Worm (Caenorhabditis elegans) whole organism, young adult: ENCODE measurements around the gene tra-2.
A peak's percentile ranks its signal among the peaks of the same experiment; 100 is the strongest.

Experiments used
- B0019.2 ChIP-seq: fragments of 200-800 bp; sonication (Bioruptor generic); conservative IDR thresholded peaks from 2 replicates; pipeline ENCODE4 v1.3.6; 2022; ENCODE audit warnings: missing genetic modification reagents, missing genetic modification characterization, missing compliant biosample characterization
- C17E4.6 ChIP-seq: fragments of 200-800 bp; sonication (Bioruptor generic); IDR thresholded peaks from 2 replicates; pipeline ENCODE4 v1.3.6; 2022; ENCODE audit warnings: missing genetic modification reagents, missing genetic modification characterization, missing compliant biosample characterization
- F23B12.7 ChIP-seq: sonication (generic microtip); optimal IDR thresholded peaks from 2 replicates; lab custom pipeline; 2017; ENCODE audit warnings: missing genetic modification characterization, mild to moderate bottlenecking, missing compliant biosample characterization, antibody characterized with exemption, moderate library complexity; ENCODE audit not compliant: insufficient read depth
- F33H1.4 ChIP-seq: fragments of 200-800 bp; sonication (Bioruptor generic); IDR thresholded peaks from 2 replicates; pipeline ENCODE4 v1.3.6; 2022; ENCODE audit warnings: missing genetic modification reagents, missing genetic modification characterization, missing compliant biosample characterization
- F39B2.1 ChIP-seq: fragments of 200-800 bp; sonication (Bioruptor generic); IDR thresholded peaks from 2 replicates; pipeline ENCODE4 v1.3.6; 2022; ENCODE audit warnings: missing genetic modification reagents, missing genetic modification characterization, missing compliant biosample characterization
- F52B5.7 ChIP-seq: sonication (generic microtip); optimal IDR thresholded peaks from 2 replicates; lab custom pipeline; 2016; ENCODE audit warnings: mild to moderate bottlenecking, missing genetic modification characterization, missing compliant biosample characterization
- K11D2.4 ChIP-seq: fragments of 200-800 bp; sonication (Bioruptor generic); IDR thresholded peaks from 2 replicates; pipeline ENCODE4 v1.3.6; 2022; ENCODE audit warnings: missing genetic modification reagents, missing genetic modification characterization, missing compliant biosample characterization
- T26A5.8 ChIP-seq: sonication (generic microtip); optimal IDR thresholded peaks from 2 replicates; lab custom pipeline; 2016; ENCODE audit warnings: missing genetic modification characterization, missing compliant biosample characterization
- Y53G8AR.9 ChIP-seq: fragments of 200-800 bp; sonication (Bioruptor generic); conservative IDR thresholded peaks from 2 replicates; pipeline ENCODE4 v1.3.6; 2022; ENCODE audit warnings: missing genetic modification reagents, missing genetic modification characterization, missing compliant biosample characterization
- Y56A3A.18 ChIP-seq: fragments of 200-800 bp; sonication (Bioruptor generic); IDR thresholded peaks from 2 replicates; pipeline ENCODE4 v1.3.6; 2022; ENCODE audit warnings: missing genetic modification reagents, missing genetic modification characterization, missing compliant biosample characterization
- Y95B8A.8 ChIP-seq: fragments of 200-800 bp; sonication (Bioruptor generic); IDR thresholded peaks from 2 replicates; pipeline ENCODE4 v1.3.6; 2022; ENCODE audit warnings: missing genetic modification reagents, missing genetic modification characterization, missing compliant biosample characterization
- akir-1 ChIP-seq: fragments of 200-800 bp; sonication (Bioruptor generic); optimal IDR thresholded peaks from 2 replicates; lab custom pipeline; 2018; ENCODE audit warnings: mild to moderate bottlenecking, missing genetic modification characterization, moderate library complexity, missing compliant biosample characterization
- athp-1 ChIP-seq: sonication (generic microtip); optimal IDR thresholded peaks from 2 replicates; lab custom pipeline; 2017; ENCODE audit warnings: mild to moderate bottlenecking, missing genetic modification characterization, missing compliant biosample characterization
- attf-3 ChIP-seq: fragments of 200-800 bp; sonication (Bioruptor generic); conservative IDR thresholded peaks from 2 replicates; pipeline ENCODE4 v1.3.6; 2022; ENCODE audit warnings: missing genetic modification reagents, missing genetic modification characterization, missing compliant biosample characterization
- attf-6 ChIP-seq: fragments of 200-800 bp; sonication (Bioruptor generic); IDR thresholded peaks from 2 replicates; pipeline ENCODE4 v1.3.6; 2022; ENCODE audit warnings: missing genetic modification reagents, missing genetic modification characterization, missing compliant biosample characterization
- bed-1 ChIP-seq: fragments of 200-800 bp; sonication (Bioruptor generic); IDR thresholded peaks from 2 replicates; pipeline ENCODE4 v1.3.6; 2022; ENCODE audit warnings: missing genetic modification reagents, missing genetic modification characterization, missing compliant biosample characterization
- ceh-27 ChIP-seq: fragments of 200-800 bp; sonication (Bioruptor generic); optimal IDR thresholded peaks from 2 replicates; lab custom pipeline; 2018; ENCODE audit warnings: mild to moderate bottlenecking, missing genetic modification characterization, moderate library complexity, missing compliant biosample characterization
- ceh-40 ChIP-seq: fragments of 200-800 bp; sonication (Bioruptor generic); IDR thresholded peaks from 2 replicates; pipeline ENCODE4 v1.3.6; 2022; ENCODE audit warnings: missing genetic modification characterization, missing compliant biosample characterization
- ceh-58 ChIP-seq: fragments of 200-800 bp; sonication (Bioruptor generic); IDR thresholded peaks from 2 replicates; pipeline ENCODE4 v1.3.6; 2022; ENCODE audit warnings: missing genetic modification characterization, missing compliant biosample characterization
- ceh-79 ChIP-seq: sonication (generic microtip); optimal IDR thresholded peaks from 2 replicates; lab custom pipeline; 2017; ENCODE audit warnings: mild to moderate bottlenecking, missing genetic modification characterization, missing compliant biosample characterization
- chd-7 ChIP-seq: sonication (generic microtip); optimal IDR thresholded peaks from 2 replicates; lab custom pipeline; 2016; ENCODE audit warnings: mild to moderate bottlenecking, missing genetic modification characterization, moderate library complexity, missing compliant biosample characterization
- die-1 ChIP-seq: sonication (generic microtip); optimal IDR thresholded peaks from 2 replicates; lab custom pipeline; 2016; ENCODE audit warnings: missing genotype, mild to moderate bottlenecking, missing genetic modification characterization, missing compliant biosample characterization
- egrh-3 ChIP-seq: fragments of 200-800 bp; sonication (Bioruptor generic); IDR thresholded peaks from 2 replicates; pipeline ENCODE4 v1.3.6; 2022; ENCODE audit warnings: missing genetic modification reagents, missing genetic modification characterization, missing compliant biosample characterization
- ekl-4 ChIP-seq: fragments of 200-800 bp; sonication (Bioruptor generic); IDR thresholded peaks from 2 replicates; pipeline ENCODE4 v1.3.6; 2022; ENCODE audit warnings: missing genetic modification reagents, missing genetic modification characterization, missing compliant biosample characterization
- him-1 ChIP-seq: sonication (generic microtip); optimal IDR thresholded peaks from 2 replicates; lab custom pipeline; 2016; ENCODE audit warnings: missing genotype, missing genetic modification reagents, missing genetic modification characterization, missing compliant biosample characterization
- hmg-20 ChIP-seq: fragments of 200-800 bp; sonication (Bioruptor generic); IDR thresholded peaks from 2 replicates; pipeline ENCODE4 v1.3.6; 2022; ENCODE audit warnings: missing genetic modification reagents, missing genetic modification characterization, missing compliant biosample characterization
- hrde-1 ChIP-seq: sonication (generic microtip); optimal IDR thresholded peaks from 2 replicates; lab custom pipeline; 2016; ENCODE audit warnings: missing genetic modification characterization, mild to moderate bottlenecking, missing compliant biosample characterization, moderate library complexity, missing genotype, missing genetic modification reagents, borderline replicate concordance
- let-607 ChIP-seq, 2 experiments: fragments of 200-800 bp in 1 of 2; sonication (Bioruptor generic) in 1 of 2; sonication (generic microtip) in 1 of 2; optimal IDR thresholded peaks; 2 replicates each; lab custom pipeline; 2016 to 2018; ENCODE audit warnings: mild to moderate bottlenecking in 2 of 2, missing compliant biosample characterization in 2 of 2, missing genetic modification characterization in 2 of 2, moderate library complexity in 2 of 2, missing genotype in 1 of 2
- lin-26 ChIP-seq: fragments of 200-800 bp; sonication (Bioruptor generic); IDR thresholded peaks from 2 replicates; pipeline ENCODE4 v1.3.6; 2022; ENCODE audit warnings: missing genetic modification reagents, missing genetic modification characterization, missing compliant biosample characterization
- lin-54 ChIP-seq: fragments of 200-800 bp; sonication (Bioruptor generic); optimal IDR thresholded peaks from 2 replicates; lab custom pipeline; 2018; ENCODE audit warnings: mild to moderate bottlenecking, missing genetic modification characterization, missing compliant biosample characterization
- lir-1 ChIP-seq: fragments of 200-800 bp; sonication (Bioruptor generic); conservative IDR thresholded peaks from 2 replicates; pipeline ENCODE4 v1.3.6; 2022; ENCODE audit warnings: missing genetic modification reagents, missing genetic modification characterization, missing compliant biosample characterization
- lsl-1 ChIP-seq: fragments of 200-800 bp; sonication (Bioruptor generic); optimal IDR thresholded peaks from 2 replicates; lab custom pipeline; 2018; ENCODE audit warnings: mild to moderate bottlenecking, missing genetic modification characterization, moderate library complexity, missing compliant biosample characterization
- madf-3 ChIP-seq: fragments of 200-800 bp; sonication (Bioruptor generic); IDR thresholded peaks from 2 replicates; pipeline ENCODE4 v1.3.6; 2022; ENCODE audit warnings: missing genetic modification reagents, missing genetic modification characterization, missing compliant biosample characterization
- nhr-120 ChIP-seq: fragments of 200-800 bp; sonication (Bioruptor generic); IDR thresholded peaks from 2 replicates; pipeline ENCODE4 v1.3.6; 2022; ENCODE audit warnings: missing genetic modification characterization, missing compliant biosample characterization
- nhr-90 ChIP-seq: sonication (generic microtip); optimal IDR thresholded peaks from 2 replicates; lab custom pipeline; 2016; ENCODE audit warnings: missing genotype, mild to moderate bottlenecking, missing genetic modification characterization, missing compliant biosample characterization
- pha-4 ChIP-seq: fragments of 150-350 bp; sonication (generic microtip); optimal IDR thresholded peaks from 2 replicates; lab custom pipeline; 2014; ENCODE audit warnings: missing biosample characterization, missing genetic modification reagents, missing genetic modification characterization
- repo-1 ChIP-seq: sonication (generic microtip); optimal IDR thresholded peaks from 2 replicates; lab custom pipeline; 2017; ENCODE audit warnings: mild to moderate bottlenecking, missing genetic modification characterization, missing compliant biosample characterization
- rpc-1 ChIP-seq, 2 experiments: fragments of 150-350 bp in 1 of 2; sonication (generic microtip) in 1 of 2; optimal IDR thresholded peaks; 2 replicates each; lab custom pipeline; 2014 to 2018; ENCODE audit warnings: missing biosample characterization in 1 of 2, missing genetic modification characterization in 1 of 2, missing genetic modification reagents in 1 of 2, missing genotype in 1 of 2
- sdz-38 ChIP-seq: sonication (generic microtip); optimal IDR thresholded peaks from 2 replicates; lab custom pipeline; 2016; ENCODE audit warnings: missing genotype, missing genetic modification characterization, missing compliant biosample characterization
- sea-2 ChIP-seq: fragments of 200-800 bp; sonication (Bioruptor generic); IDR thresholded peaks from 2 replicates; pipeline ENCODE4 v1.3.6; 2022; ENCODE audit warnings: missing genetic modification characterization, missing compliant biosample characterization
- snpc-1.3 ChIP-seq: sonication (generic microtip); optimal IDR thresholded peaks from 2 replicates; lab custom pipeline; 2017; ENCODE audit warnings: missing genetic modification characterization, mild to moderate bottlenecking, missing compliant biosample characterization, antibody characterized with exemption, moderate library complexity, missing genotype, missing genetic modification reagents; ENCODE audit not compliant: insufficient read depth
- snpc-3.4 ChIP-seq: sonication (generic microtip); optimal IDR thresholded peaks from 2 replicates; lab custom pipeline; 2017; ENCODE audit warnings: missing genetic modification characterization, mild to moderate bottlenecking, missing compliant biosample characterization, antibody characterized with exemption, moderate library complexity, missing genotype, missing genetic modification reagents
- snpc-4 ChIP-seq, 5 experiments: fragments of 150-350 bp in 1 of 5; sonication (generic microtip) in 4 of 5; optimal IDR thresholded peaks; 2 replicates each; lab custom pipeline; 2014 to 2018; ENCODE audit warnings: missing genetic modification characterization in 5 of 5, missing biosample characterization in 3 of 5, antibody characterized with exemption in 2 of 5, mild to moderate bottlenecking in 2 of 5, missing compliant biosample characterization in 2 of 5, missing genotype in 2 of 5, moderate library complexity in 2 of 5, missing genetic modification reagents in 1 of 5
- tbx-9 ChIP-seq: sonication (generic microtip); optimal IDR thresholded peaks from 2 replicates; lab custom pipeline; 2016; ENCODE audit warnings: borderline replicate concordance, missing genetic modification characterization, inconsistent platforms, missing compliant biosample characterization
- xnd-1 ChIP-seq: sonication (generic microtip); optimal IDR thresholded peaks from 2 replicates; lab custom pipeline; 2016; ENCODE audit warnings: missing genotype, missing genetic modification reagents, missing genetic modification characterization, missing compliant biosample characterization
- ztf-22 ChIP-seq: fragments of 200-800 bp; sonication (Bioruptor generic); optimal IDR thresholded peaks from 2 replicates; lab custom pipeline; 2018; ENCODE audit warnings: mild to moderate bottlenecking, missing genetic modification characterization, moderate library complexity, missing compliant biosample characterization
- ztf-3 ChIP-seq: fragments of 200-800 bp; sonication (Bioruptor generic); optimal IDR thresholded peaks from 2 replicates; lab custom pipeline; 2018; ENCODE audit warnings: mild to moderate bottlenecking, missing genetic modification characterization, missing compliant biosample characterization

tra-2 gene

ce11 chrII:6926488-6926887 lies 39.0 kb downstream of the tra-2 start (continued):
- TF ChIP-seq Y56A3A.18 (GFP tag; lab: Robert Waterston, UW): no peak
- no peak for TF ChIP-seq Y95B8A.8
- no peak for TF ChIP-seq repo-1 (tag; lab: Kevin White, UChicago)
- TF ChIP-seq bed-1 (GFP tag; lab: Robert Waterston, UW): no peak
- TF ChIP-seq nhr-120 (GFP tag; lab: Robert Waterston, UW): no peak
- no peak for TF ChIP-seq hmg-20 (GFP tag; lab: Robert Waterston, UW)
- no peak for TF ChIP-seq snpc-4 (GFP tag; optimal IDR thresholded peaks at IDR 0.05; lab: Kevin White, UChicago)
- TF ChIP-seq snpc-4 (tag; optimal IDR thresholded peaks at IDR 0.05; lab: Kevin White, UChicago): peak in 3 of 4 experiments; percentile 11 to 54 (median 23)
- no peak for TF ChIP-seq lin-26
- TF ChIP-seq nhr-90 (tag; lab: Kevin White, UChicago): peak; percentile 29
- no peak for TF ChIP-seq chd-7 (tag; lab: Kevin White, UChicago)
- no peak for TF ChIP-seq akir-1
- TF ChIP-seq sea-2 (GFP tag; lab: Robert Waterston, UW): no peak
- TF ChIP-seq rpc-1 (optimal IDR thresholded peaks at IDR 0.05; lab: Kevin White, UChicago): no peak
- no peak for TF ChIP-seq rpc-1 (tag; optimal IDR thresholded peaks at IDR 0.05; lab: Kevin White, UChicago)
- no peak for TF ChIP-seq xnd-1 (tag; lab: Kevin White, UChicago)
- no peak for TF ChIP-seq ceh-58 (GFP tag; lab: Robert Waterston, UW)
- TF ChIP-seq sdz-38: no peak
- no peak for TF ChIP-seq lsl-1
- no peak for TF ChIP-seq him-1 (tag; lab: Kevin White, UChicago)
- TF ChIP-seq attf-6 (GFP tag; lab: Robert Waterston, UW): no peak
- TF ChIP-seq F33H1.4 (GFP tag; lab: Robert Waterston, UW): no peak
- TF ChIP-seq ceh-40 (GFP tag; lab: Robert Waterston, UW): no peak
- TF ChIP-seq ekl-4 (GFP tag; lab: Robert Waterston, UW): no peak
- no peak for TF ChIP-seq B0019.2 (GFP tag; lab: Robert Waterston, UW)
- peak in 1 of 2 experiments; percentile 32 for TF ChIP-seq let-607 (tag; optimal IDR thresholded peaks at IDR 0.05; lab: Kevin White, UChicago)
- TF ChIP-seq F39B2.1 (GFP tag; lab: Robert Waterston, UW): no peak
- TF ChIP-seq pha-4 (tag; lab: Kevin White, UChicago): peak; percentile 21
- TF ChIP-seq Y53G8AR.9: no peak
- no peak for TF ChIP-seq F52B5.7
- no peak for TF ChIP-seq F23B12.7 (tag; lab: Kevin White, UChicago)
- peak; percentile 41 for TF ChIP-seq lin-54
- 0 out of 2 replicates have a peak, but pooled peaks have one; percentile 40 for TF ChIP-seq lir-1
- TF ChIP-seq snpc-1.3 (tag; lab: Kevin White, UChicago): no peak
- no peak for TF ChIP-seq ztf-3 (GFP tag; lab: Kevin White, UChicago)
- no peak for TF ChIP-seq madf-3
- peak; percentile 32 for TF ChIP-seq ztf-22 (GFP tag; lab: Kevin White, UChicago)
- no peak for TF ChIP-seq K11D2.4 (GFP tag; lab: Robert Waterston, UW)
- TF ChIP-seq hrde-1 (tag; lab: Kevin White, UChicago): no peak
- no peak for TF ChIP-seq ceh-79 (tag; lab: Kevin White, UChicago)
- TF ChIP-seq egrh-3: peak; percentile 76
- TF ChIP-seq C17E4.6 (GFP tag; lab: Robert Waterston, UW): no peak
- no peak; the same call in 1 of the 2 replicates for TF ChIP-seq attf-3 (GFP tag; lab: Robert Waterston, UW)
- TF ChIP-seq ceh-27: peak; percentile 45
- no peak for TF ChIP-seq athp-1 (tag; lab: Kevin White, UChicago)
- no peak for TF ChIP-seq snpc-3.4 (tag; lab: Kevin White, UChicago)
- no peak for TF ChIP-seq die-1 (tag; lab: Kevin White, UChicago)
- no peak for TF ChIP-seq tbx-9 (tag; lab: Kevin White, UChicago)
- TF ChIP-seq T26A5.8: no peak
